Worm (Caenorhabditis elegans): Measurements from ENCODE around the gene alh-7.

ce11 chrII:13494762-13495161, 3.2 kb upstream of the alh-7 start:
- TF ChIP-seq ama-1 (optimal IDR thresholded peaks at IDR 0.05), result peak; percentile 24
- TF ChIP-seq ztf-4 (tag; optimal IDR thresholded peaks at IDR 0.05), result no peak
- TF ChIP-seq ceh-9 (tag; optimal IDR thresholded peaks at IDR 0.05), result no peak

Measured in whole organism, L3 larva.